Worm (Caenorhabditis elegans): ENCODE results near the gene acaa-2.

ce11 chrIII:13389078-13389477 is 44.3 kb downstream of the acaa-2 start, which contains the start of gene T03F6.3:
- TF ChIP-seq him-1 (tag; optimal IDR thresholded peaks at IDR 0.05) (no peak), W03F9.2 (tag; optimal IDR thresholded peaks at IDR 0.05) (no peak)

Measured in whole organism, L4/young adult.